Fruit fly (Drosophila melanogaster) whole organism, embryonic: Measurements from ENCODE around the gene CG4968.

ENCODE experiments used
- Abd-B ChIP-seq: fragments of 200-800 bp; sonication (Bioruptor generic); optimal IDR thresholded peaks from 2 replicates; lab custom pipeline; 2018; ENCODE audit warnings: missing biosample characterization, mild to moderate bottlenecking, missing genetic modification characterization, moderate library complexity
- CG10267 ChIP-seq: fragments of 200-800 bp; sonication (Bioruptor generic); optimal IDR thresholded peaks from 2 replicates; lab custom pipeline; 2018; ENCODE audit warnings: missing biosample characterization, mild to moderate bottlenecking, missing genetic modification characterization, moderate library complexity
- CG10565 ChIP-seq: fragments of 200-800 bp; sonication (Bioruptor generic); optimal IDR thresholded peaks from 3 replicates; lab custom pipeline; 2016; ENCODE audit warnings: missing biosample characterization, mild to moderate bottlenecking, missing genetic modification characterization
- CG10654 ChIP-seq: fragments of 200-800 bp; sonication (Bioruptor generic); optimal IDR thresholded peaks from 2 replicates; lab custom pipeline; 2016; ENCODE audit warnings: missing biosample characterization, missing genetic modification characterization
- CG11398 ChIP-seq: fragments of 200-800 bp; sonication (Bioruptor generic); optimal IDR thresholded peaks from 2 replicates; lab custom pipeline; 2016; ENCODE audit warnings: missing biosample characterization, missing genetic modification characterization
- CG11723 ChIP-seq: fragments of 200-800 bp; sonication (Bioruptor generic); optimal IDR thresholded peaks from 2 replicates; lab custom pipeline; 2017; ENCODE audit warnings: missing biosample characterization, mild to moderate bottlenecking, missing genetic modification characterization
- CG12104 ChIP-seq: fragments of 200-800 bp; sonication (Bioruptor generic); optimal IDR thresholded peaks from 3 replicates; lab custom pipeline; 2016; ENCODE audit warnings: missing biosample characterization, missing genetic modification characterization
- CG12391 ChIP-seq: fragments of 200-800 bp; sonication (Bioruptor generic); optimal IDR thresholded peaks from 3 replicates; lab custom pipeline; 2018; ENCODE audit warnings: missing biosample characterization, mild to moderate bottlenecking, missing genetic modification characterization, moderate library complexity
- CG12659 ChIP-seq: fragments of 200-800 bp; sonication (Bioruptor generic); optimal IDR thresholded peaks from 3 replicates; lab custom pipeline; 2017; ENCODE audit warnings: mild to moderate bottlenecking, missing biosample characterization, missing genetic modification reagents, missing genetic modification characterization
- CG12769 ChIP-seq: fragments of 200-800 bp; sonication (Bioruptor generic); optimal IDR thresholded peaks from 2 replicates; lab custom pipeline; 2019; ENCODE audit warnings: missing biosample characterization, mild to moderate bottlenecking, missing genetic modification characterization, moderate library complexity
- CG13287 ChIP-seq: fragments of 200-800 bp; sonication (Bioruptor generic); IDR thresholded peaks from 2 replicates; pipeline ENCODE4 v1.3.6; 2022; ENCODE audit warnings: missing biosample characterization, missing genetic modification characterization; ENCODE audit not compliant: partially characterized antibody
- CG14441 ChIP-seq: fragments of 200-800 bp; sonication (Bioruptor generic); IDR thresholded peaks from 2 replicates; pipeline ENCODE4 v1.3.6; 2022; ENCODE audit warnings: missing biosample characterization, missing genetic modification characterization
- CG17361 ChIP-seq: fragments of 200-800 bp; sonication (Bioruptor generic); IDR thresholded peaks from 3 replicates; pipeline ENCODE4 v1.3.6; 2022; ENCODE audit warnings: missing biosample characterization, missing genetic modification characterization
- CG17829 ChIP-seq: fragments of 200-800 bp; optimal IDR thresholded peaks from 2 replicates; lab custom pipeline; 2019; ENCODE audit warnings: missing biosample characterization, mild to moderate bottlenecking, missing genetic modification characterization, moderate library complexity
- CG2116 ChIP-seq: fragments of 200-800 bp; sonication (Bioruptor generic); optimal IDR thresholded peaks from 3 replicates; lab custom pipeline; 2018; ENCODE audit warnings: missing biosample characterization, mild to moderate bottlenecking, missing genetic modification characterization
- CG34422 ChIP-seq: fragments of 200-800 bp; sonication (Bioruptor generic); IDR thresholded peaks from 3 replicates; pipeline ENCODE4 v1.3.6; 2022; ENCODE audit warnings: missing biosample characterization, missing genetic modification characterization
- CG3838 ChIP-seq: fragments of 200-800 bp; sonication (Bioruptor generic); optimal IDR thresholded peaks from 3 replicates; lab custom pipeline; 2016; ENCODE audit warnings: missing biosample characterization, missing genetic modification characterization
- CG3995 ChIP-seq: fragments of 200-800 bp; sonication (Bioruptor generic); optimal IDR thresholded peaks from 3 replicates; lab custom pipeline; 2016; ENCODE audit warnings: missing biosample characterization, missing genetic modification characterization
- CG4707 ChIP-seq: fragments of 200-800 bp; sonication (Bioruptor generic); optimal IDR thresholded peaks from 2 replicates; lab custom pipeline; 2018; ENCODE audit warnings: missing biosample characterization, mild to moderate bottlenecking, missing genetic modification characterization, moderate library complexity
- CG6791 ChIP-seq: fragments of 200-800 bp; sonication (Bioruptor generic); IDR thresholded peaks from 3 replicates; pipeline ENCODE4 v1.3.6; 2022; ENCODE audit warnings: missing biosample characterization, missing genetic modification characterization; ENCODE audit not compliant: partially characterized antibody
- CG7372 ChIP-seq: fragments of 200-800 bp; sonication (Bioruptor generic); IDR thresholded peaks from 2 replicates; pipeline ENCODE4 v1.3.6; 2022; ENCODE audit warnings: missing biosample characterization, missing genetic modification characterization
- CG7786 ChIP-seq: fragments of 200-800 bp; sonication (Bioruptor generic); optimal IDR thresholded peaks from 2 replicates; lab custom pipeline; 2016; ENCODE audit warnings: missing biosample characterization, missing genetic modification characterization
- CG7963 ChIP-seq: fragments of 200-800 bp; sonication (Bioruptor generic); IDR thresholded peaks from 3 replicates; pipeline ENCODE4 v1.3.6; 2022; ENCODE audit warnings: missing biosample characterization, missing genetic modification characterization; ENCODE audit not compliant: partially characterized antibody
- CG8359 ChIP-seq: fragments of 200-800 bp; sonication (Bioruptor generic); optimal IDR thresholded peaks from 2 replicates; lab custom pipeline; 2017; ENCODE audit warnings: missing biosample characterization, mild to moderate bottlenecking, missing genetic modification characterization, borderline replicate concordance
- CG8388 ChIP-seq: fragments of 200-800 bp; sonication (Bioruptor generic); optimal IDR thresholded peaks from 2 replicates; lab custom pipeline; 2019; ENCODE audit warnings: missing biosample characterization, mild to moderate bottlenecking, missing genetic modification characterization, moderate library complexity
- Dll ChIP-seq: fragments of 200-800 bp; sonication (Bioruptor generic); IDR thresholded peaks from 4 replicates; pipeline ENCODE4 v1.3.6; 2022; ENCODE audit warnings: missing biosample characterization, missing genetic modification characterization; ENCODE audit not compliant: partially characterized antibody
- HLH4C ChIP-seq: fragments of 200-800 bp; sonication (Bioruptor generic); IDR thresholded peaks from 3 replicates; pipeline ENCODE4 v1.3.6; 2022; ENCODE audit warnings: missing biosample characterization, missing genetic modification characterization; ENCODE audit not compliant: partially characterized antibody
- Lhr ChIP-seq: fragments of 200-800 bp; sonication (Bioruptor generic); optimal IDR thresholded peaks from 3 replicates; lab custom pipeline; 2017; ENCODE audit warnings: mild to moderate bottlenecking, missing biosample characterization, missing genetic modification reagents, missing genetic modification characterization
- MBD-R2 ChIP-seq: fragments of 200-800 bp; sonication (Bioruptor generic); IDR thresholded peaks from 2 replicates; pipeline ENCODE4 v1.3.6; 2022; ENCODE audit warnings: missing biosample characterization, missing genetic modification characterization
- MESR4 ChIP-seq: fragments of 200-800 bp; sonication (Bioruptor generic); optimal IDR thresholded peaks from 2 replicates; lab custom pipeline; 2018; ENCODE audit warnings: missing biosample characterization, mild to moderate bottlenecking, missing genetic modification characterization, moderate library complexity
- Scr ChIP-seq: fragments of 200-800 bp; sonication (Bioruptor generic); IDR thresholded peaks from 2 replicates; pipeline ENCODE4 v1.3.6; 2022; ENCODE audit warnings: missing biosample characterization, missing genetic modification characterization; ENCODE audit not compliant: partially characterized antibody
- Sry-δ ChIP-seq: fragments of 200-800 bp; sonication (Bioruptor generic); optimal IDR thresholded peaks from 2 replicates; lab custom pipeline; 2016; ENCODE audit warnings: missing biosample characterization, missing genetic modification characterization
- bigmax ChIP-seq: fragments of 200-800 bp; sonication (Bioruptor generic); optimal IDR thresholded peaks from 2 replicates; lab custom pipeline; 2018; ENCODE audit warnings: missing biosample characterization, mild to moderate bottlenecking, missing genetic modification characterization
- caup ChIP-seq: fragments of 200-800 bp; sonication (Bioruptor generic); optimal IDR thresholded peaks from 3 replicates; lab custom pipeline; 2017; ENCODE audit warnings: missing biosample characterization, mild to moderate bottlenecking, missing genetic modification characterization, moderate library complexity; ENCODE audit not compliant: severe bottlenecking
- ewg ChIP-seq: fragments of 200-800 bp; sonication (Bioruptor generic); optimal IDR thresholded peaks from 3 replicates; lab custom pipeline; 2017; ENCODE audit warnings: mild to moderate bottlenecking, missing biosample characterization, missing genetic modification reagents, missing genetic modification characterization
- grau ChIP-seq: fragments of 200-800 bp; optimal IDR thresholded peaks from 3 replicates; lab custom pipeline; 2019; ENCODE audit warnings: missing biosample characterization, mild to moderate bottlenecking, missing genetic modification characterization, moderate library complexity
- knrl ChIP-seq: fragments of 200-800 bp; sonication (Bioruptor generic); IDR thresholded peaks from 3 replicates; pipeline ENCODE4 v1.3.6; 2022; ENCODE audit warnings: missing biosample characterization, missing genetic modification characterization; ENCODE audit not compliant: partially characterized antibody
- nmo ChIP-seq: fragments of 200-800 bp; sonication (Bioruptor generic); optimal IDR thresholded peaks from 2 replicates; lab custom pipeline; 2018; ENCODE audit warnings: missing biosample characterization, mild to moderate bottlenecking, missing genetic modification characterization, moderate library complexity
- pfk ChIP-seq: fragments of 200-800 bp; sonication (Bioruptor generic); optimal IDR thresholded peaks from 2 replicates; lab custom pipeline; 2018; ENCODE audit warnings: missing biosample characterization, mild to moderate bottlenecking, missing genetic modification characterization, moderate library complexity
- pzg ChIP-seq: fragments of 200-800 bp; sonication (Bioruptor generic); optimal IDR thresholded peaks from 3 replicates; lab custom pipeline; 2018; ENCODE audit warnings: missing biosample characterization, mild to moderate bottlenecking, missing genetic modification characterization, moderate library complexity
- slbo ChIP-seq: fragments of 200-800 bp; sonication (Bioruptor generic); IDR thresholded peaks from 2 replicates; pipeline ENCODE4 v1.3.6; 2022; ENCODE audit warnings: missing biosample characterization, missing genetic modification characterization
- tll ChIP-seq, 2 experiments: fragments of 200-800 bp in 1 of 2; fragments of >200 bp in 1 of 2; sonication (Bioruptor generic) in 1 of 2; optimal IDR thresholded peaks; 2 replicates each; lab custom pipeline; 2017 to 2019; ENCODE audit warnings: missing biosample characterization in 2 of 2, missing genetic modification characterization in 2 of 2, mild to moderate bottlenecking in 1 of 2, moderate library complexity in 1 of 2
- twi ChIP-seq: fragments of 200-800 bp; optimal IDR thresholded peaks from 2 replicates; lab custom pipeline; 2019; ENCODE audit warnings: missing biosample characterization, mild to moderate bottlenecking, missing genetic modification characterization, moderate library complexity
- unc-4 ChIP-seq: fragments of 200-800 bp; sonication (Bioruptor generic); IDR thresholded peaks from 2 replicates; pipeline ENCODE4 v1.3.6; 2022; ENCODE audit warnings: missing biosample characterization, missing genetic modification characterization; ENCODE audit not compliant: partially characterized antibody
- zen ChIP-seq: fragments of 200-800 bp; sonication (Bioruptor generic); optimal IDR thresholded peaks from 3 replicates; lab custom pipeline; 2018; ENCODE audit warnings: missing biosample characterization, mild to moderate bottlenecking, missing genetic modification characterization, moderate library complexity

CG4968 gene

DNA sequence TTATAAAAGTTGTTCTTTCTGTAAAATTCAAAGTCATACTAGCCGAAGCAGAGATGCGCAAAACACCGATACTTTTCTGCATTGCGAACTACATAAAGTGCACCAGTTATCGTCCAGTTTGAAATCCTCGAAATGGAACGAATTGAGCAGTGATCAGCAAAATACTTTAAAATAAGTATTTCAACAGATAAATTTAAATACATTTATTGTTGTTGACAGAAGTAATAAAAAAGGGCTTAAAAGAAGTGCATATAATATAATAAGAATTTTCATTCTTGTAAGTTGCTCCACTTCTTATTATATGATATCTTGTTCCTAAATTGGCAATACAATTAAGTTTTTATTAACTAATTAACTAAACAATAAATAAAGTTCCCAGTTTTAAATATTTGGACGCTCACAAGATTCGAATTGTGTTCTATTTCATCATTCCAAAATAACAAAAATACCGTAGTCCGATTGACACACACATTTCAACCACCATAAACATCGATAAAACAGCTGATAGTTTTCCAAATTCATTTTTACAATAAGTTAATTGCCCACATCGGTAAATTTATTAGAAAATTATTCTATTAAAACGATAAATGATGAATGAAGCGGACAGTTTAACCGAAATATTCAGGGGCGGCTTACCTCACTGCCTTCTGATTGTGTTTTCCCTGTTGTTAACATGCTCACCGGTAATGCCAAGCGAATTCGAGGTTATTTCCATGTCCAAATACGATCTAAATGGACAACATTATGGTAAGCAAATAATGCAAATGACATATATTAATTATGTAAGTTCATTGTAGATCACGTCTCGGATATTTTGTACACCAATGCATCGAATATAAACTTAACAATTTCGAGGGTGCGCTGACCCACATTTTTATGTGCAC lies 7.8 kb downstream of the CG4968 start, which contains the start of the genes Usp14 and CG4972:
Usp14 (minus strand) TSS at position 70 of the 884 bp plus-strand sequence.
CG4972 (plus strand) TSS at position 466 of the 884 bp plus-strand sequence.
- peak; percentile 16 for TF ChIP-seq CG10267 (tag; lab: Kevin White, UChicago)
- no peak for TF ChIP-seq CG3838 (GFP tag; lab: Kevin White, UChicago)
- peak; percentile 71 for TF ChIP-seq nmo (GFP tag; lab: Kevin White, UChicago)
- peak; percentile 38 for TF ChIP-seq CG12391
- peak; percentile 56 for TF ChIP-seq CG2116 (GFP tag; lab: Kevin White, UChicago)
- TF ChIP-seq grau = peak; percentile 25
- TF ChIP-seq twi (tag; lab: Kevin White, UChicago) = peak; percentile 3
- peak; percentile 80 for TF ChIP-seq CG11723 (GFP tag; lab: Kevin White, UChicago)
- peak; percentile 52; the same call in 1 of the 4 replicates for TF ChIP-seq Dll
- peak; percentile 66 for TF ChIP-seq knrl
- TF ChIP-seq CG7372 (GFP tag; lab: Robert Waterston, UW) = no peak
- TF ChIP-seq CG4707 (GFP tag; lab: Kevin White, UChicago) = no peak
- peak; percentile 79 for TF ChIP-seq Sry-δ
- peak; percentile 13 for TF ChIP-seq ewg (GFP tag; lab: Kevin White, UChicago)
- TF ChIP-seq CG12659 (GFP tag; lab: Kevin White, UChicago) = peak; percentile 41
- TF ChIP-seq CG12769 (tag; lab: Kevin White, UChicago) = no peak
- TF ChIP-seq CG10654 (GFP tag; lab: Kevin White, UChicago) = no peak
- no peak for TF ChIP-seq CG11398 (GFP tag; lab: Kevin White, UChicago)
- TF ChIP-seq CG13287 = peak; percentile 23; the same call in 1 of the 2 replicates
- TF ChIP-seq CG34422 (GFP tag; lab: Robert Waterston, UW) = 0 out of 3 replicates have a peak, but pooled peaks have one; percentile 15
- TF ChIP-seq tll (GFP tag; optimal IDR thresholded peaks at IDR 0.05; lab: Kevin White, UChicago) = peak in 1 of 2 experiments; percentile 3
- 0 out of 3 replicates have a peak, but pooled peaks have one; percentile 6 for TF ChIP-seq CG7963 (GFP tag; lab: Robert Waterston, UW)
- TF ChIP-seq pzg = peak; percentile 40
- no peak for TF ChIP-seq CG8359 (GFP tag; lab: Kevin White, UChicago)
- no peak for TF ChIP-seq caup (GFP tag; lab: Kevin White, UChicago)
- no peak for TF ChIP-seq HLH4C (GFP tag; lab: Robert Waterston, UW)
- TF ChIP-seq CG7786 (GFP tag; lab: Kevin White, UChicago) = no peak
- peak; percentile 90 for TF ChIP-seq bigmax (GFP tag; lab: Kevin White, UChicago)
- TF ChIP-seq CG3995 = peak; percentile 77
- peak; percentile 19 for TF ChIP-seq CG17829 (tag; lab: Kevin White, UChicago)
- peak; percentile 41; the same call in 1 of the 2 replicates for TF ChIP-seq MBD-R2 (GFP tag; lab: Robert Waterston, UW)
- TF ChIP-seq Abd-B (GFP tag; lab: Kevin White, UChicago) = no peak
- TF ChIP-seq unc-4 = 0 out of 2 replicates have a peak, but pooled peaks have one; percentile 19
- peak; percentile 9 for TF ChIP-seq Lhr (GFP tag; lab: Kevin White, UChicago)
- no peak for TF ChIP-seq CG14441
- TF ChIP-seq zen (tag; lab: Kevin White, UChicago) = peak; percentile 8
- TF ChIP-seq CG10565 (GFP tag; lab: Kevin White, UChicago) = no peak
- TF ChIP-seq MESR4 (GFP tag; lab: Kevin White, UChicago) = peak; percentile 75
- peak; percentile 77; the same call in 2 of the 3 replicates for TF ChIP-seq CG17361 (GFP tag; lab: Robert Waterston, UW)
- TF ChIP-seq slbo (GFP tag; lab: Robert Waterston, UW) = peak; percentile 35
- no peak for TF ChIP-seq CG8388 (GFP tag; lab: Kevin White, UChicago)
- peak; percentile 92 for TF ChIP-seq pfk (GFP tag; lab: Kevin White, UChicago)
- peak; percentile 56; the same call in 2 of the 3 replicates for TF ChIP-seq CG6791 (GFP tag; lab: Robert Waterston, UW)
- TF ChIP-seq CG12104 (GFP tag; lab: Kevin White, UChicago) = peak; percentile 20
- peak; percentile 54; the same call in 1 of the 2 replicates for TF ChIP-seq Scr
